Fruit fly (Drosophila melanogaster) whole organism, embryonic: ENCODE data around the gene CG45066.

ENCODE experiments used
- B-H2 ChIP-seq: fragments of 200-800 bp; sonication (Bioruptor generic); optimal IDR thresholded peaks from 2 replicates; lab custom pipeline; 2018; ENCODE audit warnings: missing biosample characterization, mild to moderate bottlenecking, missing genetic modification characterization
- CG10543 ChIP-seq: fragments of 200-800 bp; sonication (Bioruptor generic); optimal IDR thresholded peaks from 3 replicates; lab custom pipeline; 2017; ENCODE audit warnings: missing biosample characterization, mild to moderate bottlenecking, missing genetic modification characterization, moderate library complexity
- CG15073 ChIP-seq: fragments of 200-800 bp; sonication (Bioruptor generic); optimal IDR thresholded peaks from 2 replicates; lab custom pipeline; 2016; ENCODE audit warnings: missing biosample characterization, missing genetic modification characterization
- CG1647 ChIP-seq: fragments of 200-800 bp; sonication (Bioruptor generic); optimal IDR thresholded peaks from 3 replicates; lab custom pipeline; 2016; ENCODE audit warnings: missing biosample characterization, missing genetic modification characterization
- CG16813 ChIP-seq: fragments of 200-800 bp; sonication (Bioruptor generic); IDR thresholded peaks from 3 replicates; pipeline ENCODE4 v1.3.6; 2022; ENCODE audit warnings: missing biosample characterization, missing genetic modification characterization; ENCODE audit not compliant: partially characterized antibody
- CG2202 ChIP-seq: fragments of 200-800 bp; sonication (Bioruptor generic); optimal IDR thresholded peaks from 2 replicates; lab custom pipeline; 2018; ENCODE audit warnings: missing biosample characterization, mild to moderate bottlenecking, missing genetic modification characterization
- CG2875 ChIP-seq: fragments of 200-800 bp; sonication (Bioruptor generic); optimal IDR thresholded peaks from 2 replicates; lab custom pipeline; 2017; ENCODE audit warnings: missing biosample characterization, mild to moderate bottlenecking, missing genetic modification characterization, missing genetic modification reagents
- CG34422 ChIP-seq: fragments of 200-800 bp; sonication (Bioruptor generic); IDR thresholded peaks from 3 replicates; pipeline ENCODE4 v1.3.6; 2022; ENCODE audit warnings: missing biosample characterization, missing genetic modification characterization
- CG6272 ChIP-seq: fragments of 200-800 bp; sonication (Bioruptor generic); IDR thresholded peaks from 2 replicates; pipeline ENCODE4 v1.3.6; 2022; ENCODE audit warnings: missing biosample characterization, missing genetic modification characterization
- CrebB ChIP-seq: fragments of 200-800 bp; sonication (Bioruptor generic); optimal IDR thresholded peaks from 3 replicates; lab custom pipeline; 2018; ENCODE audit warnings: missing biosample characterization, mild to moderate bottlenecking, missing genetic modification characterization
- Dref ChIP-seq: fragments of 200-800 bp; sonication (Bioruptor generic); IDR thresholded peaks from 2 replicates; pipeline ENCODE4 v1.3.6; 2022; ENCODE audit warnings: missing biosample characterization, missing genetic modification characterization
- Gug ChIP-seq: fragments of 200-800 bp; sonication (Bioruptor generic); IDR thresholded peaks from 4 replicates; pipeline ENCODE4 v1.3.6; 2022; ENCODE audit warnings: missing biosample characterization, missing genetic modification characterization
- HmgZ ChIP-seq: fragments of 200-800 bp; sonication (Bioruptor generic); optimal IDR thresholded peaks from 2 replicates; lab custom pipeline; 2018; ENCODE audit warnings: missing biosample characterization, mild to moderate bottlenecking, missing genetic modification characterization
- Lhr ChIP-seq: fragments of 200-800 bp; sonication (Bioruptor generic); optimal IDR thresholded peaks from 3 replicates; lab custom pipeline; 2017; ENCODE audit warnings: mild to moderate bottlenecking, missing biosample characterization, missing genetic modification reagents, missing genetic modification characterization
- NFAT ChIP-seq: fragments of 200-800 bp; sonication (Bioruptor generic); IDR thresholded peaks from 2 replicates; pipeline ENCODE4 v1.3.6; 2022; ENCODE audit warnings: missing biosample characterization, missing genetic modification characterization
- PHDP ChIP-seq: fragments of 200-800 bp; sonication (Bioruptor generic); optimal IDR thresholded peaks from 3 replicates; lab custom pipeline; 2018; ENCODE audit warnings: missing biosample characterization, mild to moderate bottlenecking, missing genetic modification characterization, moderate library complexity
- Sox102F ChIP-seq: fragments of 200-800 bp; sonication (Bioruptor generic); optimal IDR thresholded peaks from 2 replicates; lab custom pipeline; 2018; ENCODE audit warnings: missing biosample characterization, mild to moderate bottlenecking, missing genetic modification characterization, moderate library complexity
- Sry-β ChIP-seq: fragments of 200-800 bp; sonication (Bioruptor generic); optimal IDR thresholded peaks from 2 replicates; lab custom pipeline; 2018; ENCODE audit warnings: missing biosample characterization, mild to moderate bottlenecking, missing genetic modification characterization, moderate library complexity
- abd-A ChIP-seq: fragments of 200-800 bp; sonication (Bioruptor generic); optimal IDR thresholded peaks from 3 replicates; lab custom pipeline; 2019; ENCODE audit warnings: missing biosample characterization, mild to moderate bottlenecking, missing genetic modification characterization, moderate library complexity
- ap ChIP-seq: fragments of 200-800 bp; sonication (Bioruptor generic); IDR thresholded peaks from 2 replicates; pipeline ENCODE4 v1.3.6; 2022; ENCODE audit warnings: missing biosample characterization, missing genetic modification characterization
- cad ChIP-seq: fragments of >200 bp; optimal IDR thresholded peaks from 2 replicates; lab custom pipeline; 2017; ENCODE audit warnings: missing biosample characterization, missing genetic modification characterization
- cas ChIP-seq: fragments of 200-800 bp; sonication (Bioruptor generic); IDR thresholded peaks from 2 replicates; pipeline ENCODE4 v1.3.6; 2022; ENCODE audit warnings: missing biosample characterization, missing genetic modification characterization
- chinmo ChIP-seq: fragments of 200-800 bp; sonication (Bioruptor generic); IDR thresholded peaks from 4 replicates; pipeline ENCODE4 v1.3.6; 2022; ENCODE audit warnings: missing biosample characterization, missing genetic modification characterization; ENCODE audit not compliant: partially characterized antibody
- dmrt11E ChIP-seq: fragments of 200-800 bp; sonication (Bioruptor generic); optimal IDR thresholded peaks from 3 replicates; lab custom pipeline; 2018; ENCODE audit warnings: missing biosample characterization, mild to moderate bottlenecking, missing genetic modification characterization, moderate library complexity
- dmrt99B ChIP-seq: fragments of 200-800 bp; sonication (Bioruptor generic); optimal IDR thresholded peaks from 2 replicates; lab custom pipeline; 2018; ENCODE audit warnings: missing biosample characterization, mild to moderate bottlenecking, missing genetic modification characterization, moderate library complexity
- eve ChIP-seq, 2 experiments: fragments of >200 bp; optimal IDR thresholded peaks; 2 replicates each; lab custom pipeline; 2017; ENCODE audit warnings: missing biosample characterization in 2 of 2, missing genetic modification characterization in 2 of 2
- gcm ChIP-seq: fragments of 200-800 bp; sonication (Bioruptor generic); optimal IDR thresholded peaks from 2 replicates; lab custom pipeline; 2019; ENCODE audit warnings: missing biosample characterization, mild to moderate bottlenecking, missing genetic modification characterization, moderate library complexity
- gfzf ChIP-seq: fragments of 200-800 bp; sonication (Bioruptor generic); optimal IDR thresholded peaks from 2 replicates; lab custom pipeline; 2016; ENCODE audit warnings: missing biosample characterization, mild to moderate bottlenecking, missing genetic modification characterization, moderate library complexity
- h ChIP-seq: fragments of >200 bp; optimal IDR thresholded peaks from 2 replicates; lab custom pipeline; 2017
- ham ChIP-seq: fragments of 200-800 bp; sonication (Bioruptor generic); IDR thresholded peaks from 2 replicates; pipeline ENCODE4 v1.3.6; 2022; ENCODE audit warnings: missing biosample characterization, missing genetic modification characterization
- hbn ChIP-seq: fragments of 200-800 bp; sonication (Bioruptor generic); IDR thresholded peaks from 2 replicates; pipeline ENCODE4 v1.3.6; 2022; ENCODE audit warnings: missing biosample characterization, missing genetic modification characterization; ENCODE audit not compliant: partially characterized antibody
- kah ChIP-seq: fragments of 200-800 bp; sonication (Bioruptor generic); optimal IDR thresholded peaks from 2 replicates; lab custom pipeline; 2018; ENCODE audit warnings: missing biosample characterization, mild to moderate bottlenecking, missing genetic modification characterization
- kay ChIP-seq: fragments of 200-800 bp; sonication (Bioruptor generic); optimal IDR thresholded peaks from 2 replicates; lab custom pipeline; 2016; ENCODE audit warnings: missing biosample characterization, missing genetic modification characterization
- lov ChIP-seq, 2 experiments: fragments of 200-800 bp in 1 of 2; fragments of >200 bp in 1 of 2; sonication (Bioruptor generic) in 1 of 2; IDR thresholded peaks in 1 of 2; optimal IDR thresholded peaks in 1 of 2; 2 replicates in 1 of 2; 3 replicates in 1 of 2; pipeline versions ENCODE4 v1.3.6 to Lab custom; 2017 to 2022; ENCODE audit warnings: missing biosample characterization in 1 of 2, missing genetic modification characterization in 1 of 2
- mirr ChIP-seq: fragments of 200-800 bp; sonication (Bioruptor generic); optimal IDR thresholded peaks from 3 replicates; lab custom pipeline; 2018; ENCODE audit warnings: missing biosample characterization, mild to moderate bottlenecking, missing genetic modification characterization
- mld ChIP-seq: fragments of 200-800 bp; sonication (Bioruptor generic); IDR thresholded peaks from 3 replicates; pipeline ENCODE4 v1.3.6; 2022; ENCODE audit warnings: missing biosample characterization, missing genetic modification characterization; ENCODE audit not compliant: partially characterized antibody
- nom ChIP-seq: fragments of 200-800 bp; sonication (Bioruptor generic); optimal IDR thresholded peaks from 2 replicates; lab custom pipeline; 2017; ENCODE audit warnings: missing biosample characterization, missing genetic modification characterization, mild to moderate bottlenecking, moderate library complexity, missing genetic modification reagents
- org-1 ChIP-seq: fragments of 200-800 bp; sonication (Bioruptor generic); optimal IDR thresholded peaks from 2 replicates; lab custom pipeline; 2017; ENCODE audit warnings: missing biosample characterization, missing genetic modification characterization
- pb ChIP-seq: fragments of 200-800 bp; sonication (Bioruptor generic); optimal IDR thresholded peaks from 3 replicates; lab custom pipeline; 2016; ENCODE audit warnings: missing biosample characterization, missing genetic modification characterization
- phol ChIP-seq: fragments of 200-800 bp; sonication (Bioruptor generic); optimal IDR thresholded peaks from 3 replicates; lab custom pipeline; 2018; ENCODE audit warnings: missing biosample characterization, mild to moderate bottlenecking, missing genetic modification characterization, moderate library complexity
- pita ChIP-seq: fragments of 200-800 bp; sonication (Bioruptor generic); optimal IDR thresholded peaks from 2 replicates; lab custom pipeline; 2017; ENCODE audit warnings: missing biosample characterization, mild to moderate bottlenecking, missing genetic modification characterization
- ranshi ChIP-seq: fragments of 200-800 bp; sonication (Bioruptor generic); IDR thresholded peaks from 2 replicates; pipeline ENCODE4 v1.3.6; 2022; ENCODE audit warnings: missing biosample characterization, missing genetic modification characterization
- sens ChIP-seq: fragments of 200-800 bp; sonication (Bioruptor generic); peaks from one replicate; lab custom pipeline; 2016; ENCODE audit warnings: missing biosample characterization, missing genetic modification characterization
- twi ChIP-seq: fragments of 200-800 bp; optimal IDR thresholded peaks from 2 replicates; lab custom pipeline; 2019; ENCODE audit warnings: missing biosample characterization, mild to moderate bottlenecking, missing genetic modification characterization, moderate library complexity
- tx ChIP-seq: fragments of 200-800 bp; sonication (Bioruptor generic); optimal IDR thresholded peaks from 2 replicates; lab custom pipeline; 2016; ENCODE audit warnings: missing biosample characterization, missing genetic modification characterization
- zen2 ChIP-seq: fragments of 200-800 bp; sonication (Bioruptor generic); IDR thresholded peaks from 3 replicates; pipeline ENCODE4 v1.3.6; 2022; ENCODE audit warnings: missing biosample characterization, missing genetic modification characterization; ENCODE audit not compliant: partially characterized antibody
- zf30C ChIP-seq: fragments of 200-800 bp; sonication (Bioruptor generic); optimal IDR thresholded peaks from 3 replicates; lab custom pipeline; 2018; ENCODE audit warnings: missing biosample characterization, mild to moderate bottlenecking, missing genetic modification characterization

Gene CG45066

DNA sequence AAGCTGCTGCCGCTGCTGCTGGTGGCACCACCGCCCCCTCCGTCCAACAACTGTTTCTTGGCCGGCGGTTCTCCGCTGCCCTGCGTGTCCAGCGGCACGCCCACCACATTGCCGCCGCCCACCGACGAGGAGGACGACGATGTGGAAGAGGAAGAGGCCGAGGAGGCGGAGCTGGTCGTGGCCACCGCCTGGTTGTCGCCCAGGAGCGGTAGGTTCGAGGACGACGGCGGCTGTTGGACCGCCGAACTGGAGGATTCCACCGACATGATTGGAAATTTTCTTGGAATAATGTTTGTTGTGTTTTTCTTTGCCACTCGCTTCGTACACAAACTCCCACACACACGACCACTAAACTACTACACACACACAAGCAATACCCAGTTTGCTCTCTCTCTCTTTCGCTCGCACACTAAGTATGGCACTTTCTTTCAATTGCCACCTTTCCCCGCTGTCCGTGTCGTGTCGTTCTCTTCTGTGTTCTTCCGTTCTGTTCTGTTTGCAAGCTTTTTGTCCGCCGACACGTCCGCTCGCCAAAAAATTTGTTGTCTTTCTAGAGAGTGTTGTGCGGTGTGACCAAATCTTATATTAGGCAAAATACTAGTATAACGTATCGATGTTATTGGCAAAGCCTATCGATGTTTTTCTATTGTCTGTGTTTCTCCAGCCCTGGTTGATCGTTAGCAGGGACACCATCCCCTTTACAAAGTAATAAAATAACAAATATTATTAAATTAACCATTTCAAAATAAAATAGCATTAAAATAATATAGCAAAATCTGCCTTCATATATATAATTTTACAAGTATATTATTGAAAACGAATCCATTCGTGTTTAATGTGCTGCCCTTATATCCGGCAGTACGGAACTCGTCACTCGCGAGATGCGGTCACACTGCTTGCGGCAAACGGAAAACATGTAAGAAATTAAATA, 40.5 kb downstream of the CG45066 start, which contains the start of the genes CG32486 and PAN3 (continued):
- TF ChIP-seq pita (peak; percentile 76), kay (GFP tag; lab: Kevin White, UChicago) (no peak), sens (peak; percentile 82), chinmo (GFP tag; lab: Robert Waterston, UW) (peak; percentile 97), B-H2 (GFP tag; lab: Kevin White, UChicago) (peak; percentile 79), zf30C (GFP tag; lab: Kevin White, UChicago) (peak; percentile 34), tx (GFP tag; lab: Kevin White, UChicago) (no peak), CG15073 (GFP tag; lab: Kevin White, UChicago) (no peak), CG6272 (peak; percentile 33; the same call in 1 of the 2 replicates), CG2875 (peak; percentile 40), NFAT (GFP tag; lab: Robert Waterston, UW) (peak; percentile 76), org-1 (no peak), ranshi (GFP tag; lab: Robert Waterston, UW) (peak; percentile 6; the same call in 1 of the 2 replicates), Gug (GFP tag; lab: Robert Waterston, UW) (peak; percentile 27; the same call in 1 of the 4 replicates), hbn (GFP tag; lab: Robert Waterston, UW) (peak; percentile 69), PHDP (tag; lab: Kevin White, UChicago) (peak; percentile 47), h (lab: Kevin White, UChicago) (no peak), zen2 (GFP tag; lab: Robert Waterston, UW) (peak; percentile 45; the same call in 2 of the 3 replicates), phol (peak; percentile 75), Dref (GFP tag; lab: Robert Waterston, UW) (peak; percentile 95), kah (GFP tag; lab: Kevin White, UChicago) (peak; percentile 38), HmgZ (tag; lab: Kevin White, UChicago) (peak; percentile 88), CrebB (tag; lab: Kevin White, UChicago) (peak; percentile 68), twi (peak; percentile 40), CG34422 (GFP tag; lab: Robert Waterston, UW) (peak; percentile 87), CG10543 (peak; percentile 78), cad (peak; percentile 40), CG16813 (GFP tag; lab: Robert Waterston, UW) (peak; percentile 90), nom (GFP tag; lab: Kevin White, UChicago) (peak; percentile 72), Sox102F (GFP tag; lab: Kevin White, UChicago) (peak; percentile 11), ham (GFP tag; lab: Robert Waterston, UW) (no peak), mirr (peak; percentile 82), Sry-β (GFP tag; lab: Kevin White, UChicago) (no peak), cas (GFP tag; lab: Robert Waterston, UW) (peak; percentile 18; the same call in 1 of the 2 replicates), lov (optimal IDR thresholded peaks at IDR 0.05; lab: Kevin White, UChicago) (no peak), lov (GFP tag; IDR thresholded peaks at IDR 0.05; lab: Robert Waterston, UW) (peak; percentile 68; the same call in 1 of the 3 replicates), ap (GFP tag; lab: Robert Waterston, UW) (no peak), gfzf (peak; percentile 90), dmrt11E (tag; lab: Kevin White, UChicago) (peak; percentile 51), CG2202 (peak; percentile 31), CG1647 (GFP tag; lab: Kevin White, UChicago) (peak; percentile 38), eve (GFP tag; optimal IDR thresholded peaks at IDR 0.05; lab: Kevin White, UChicago) (no peak), Lhr (GFP tag; lab: Kevin White, UChicago) (peak; percentile 94), gcm (peak; percentile 82), dmrt99B (tag; lab: Kevin White, UChicago) (peak; percentile 4), mld (GFP tag; lab: Robert Waterston, UW) (0 out of 3 replicates have a peak, but pooled peaks have one; percentile 31), abd-A (peak; percentile 84), pb (GFP tag; lab: Kevin White, UChicago) (no peak)
